Worm (Caenorhabditis elegans): ENCODE measurements around the gene C36E6.2.

- TF ChIP-seq D2030.7 (GFP tag; IDR thresholded peaks at IDR 0.05) = no peak
- no peak for TF ChIP-seq rpc-1 (optimal IDR thresholded peaks at IDR 0.05)
- no peak for TF ChIP-seq rpc-1 (tag; optimal IDR thresholded peaks at IDR 0.05)
- TF ChIP-seq ama-1 (optimal IDR thresholded peaks at IDR 0.05) = no peak
- no peak for TF ChIP-seq ama-1 (GFP tag; optimal IDR thresholded peaks at IDR 0.05)
- TF ChIP-seq B0261.1 (tag; optimal IDR thresholded peaks at IDR 0.05) = no peak
- TF ChIP-seq let-607 (tag; optimal IDR thresholded peaks at IDR 0.05) = no peak
- no peak for TF ChIP-seq ztf-26 (tag; optimal IDR thresholded peaks at IDR 0.05)
- TF ChIP-seq atf-7 (tag; optimal IDR thresholded peaks at IDR 0.05) = no peak
- TF ChIP-seq fkh-3 (tag; optimal IDR thresholded peaks at IDR 0.05) = no peak
- no peak for TF ChIP-seq K11D2.4 (GFP tag; IDR thresholded peaks at IDR 0.05)
- no peak for TF ChIP-seq F52B5.7 (tag; optimal IDR thresholded peaks at IDR 0.05)
- TF ChIP-seq nhr-120 (GFP tag; IDR thresholded peaks at IDR 0.05) = no peak
- no peak for TF ChIP-seq ztf-18 (tag; optimal IDR thresholded peaks at IDR 0.05)
Observed at ce11 chrX:17504447-17504846, 53.0 kb downstream of the C36E6.2 start.

Measured in whole organism, young adult.